Worm (Caenorhabditis elegans) whole organism, early embryonic: ENCODE results near the gene cutl-29.

Experiments
- ama-1 ChIP-seq: fragments of 150-350 bp; optimal IDR thresholded peaks from 2 replicates; lab custom pipeline; 2014
- ceh-36 ChIP-seq: sonication (generic microtip); optimal IDR thresholded peaks from 2 replicates; lab custom pipeline; 2016; ENCODE audit warnings: missing genetic modification characterization, inconsistent platforms, missing compliant biosample characterization
- hmg-4 ChIP-seq: fragments of 200-800 bp; sonication (Bioruptor generic); optimal IDR thresholded peaks from 2 replicates; lab custom pipeline; 2018; ENCODE audit warnings: mild to moderate bottlenecking, missing genetic modification characterization, missing compliant biosample characterization
- scrt-1 ChIP-seq: fragments of 200-800 bp; sonication (Bioruptor generic); IDR thresholded peaks from 2 replicates; pipeline ENCODE4 v1.3.6; 2022; ENCODE audit warnings: missing genetic modification characterization, missing compliant biosample characterization
- sea-1 ChIP-seq: fragments of 200-800 bp; sonication (Bioruptor generic); conservative IDR thresholded peaks from 2 replicates; pipeline ENCODE4 v1.3.6; 2022; ENCODE audit warnings: missing genetic modification characterization, missing compliant biosample characterization
- tbx-37 ChIP-seq: fragments of 200-800 bp; sonication (Bioruptor generic); conservative IDR thresholded peaks from 2 replicates; pipeline ENCODE4 v1.3.6; 2022; ENCODE audit warnings: missing genetic modification reagents, missing genetic modification characterization, missing compliant biosample characterization

DNA sequence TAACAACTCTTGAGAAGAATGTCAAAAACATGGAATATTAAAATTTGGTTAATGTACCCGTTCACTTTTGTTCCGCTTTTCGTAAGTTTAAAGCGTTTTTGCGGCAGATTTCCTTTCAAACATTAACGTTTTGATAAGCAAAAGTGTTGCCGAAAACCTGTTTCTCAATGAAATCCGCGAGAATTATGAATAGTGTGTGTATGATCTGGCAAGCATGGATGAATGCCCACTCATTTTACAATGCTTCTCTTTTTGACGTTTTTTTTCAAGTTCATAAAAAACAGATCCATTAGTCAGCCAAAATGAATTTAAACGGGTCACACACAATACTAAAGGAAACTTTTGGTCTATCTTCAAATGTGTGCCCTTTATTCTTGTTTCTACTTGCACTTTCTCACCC, 13.2 kb upstream of the cutl-29 start:
- no peak for TF ChIP-seq ama-1
- no peak for TF ChIP-seq hmg-4 (GFP tag; lab: Kevin White, UChicago)
- no peak for TF ChIP-seq tbx-37 (GFP tag; lab: Robert Waterston, UW)
- TF ChIP-seq scrt-1 (GFP tag; lab: Robert Waterston, UW): no peak
- TF ChIP-seq ceh-36 (tag; lab: Kevin White, UChicago): no peak
- no peak for TF ChIP-seq sea-1 (GFP tag; lab: Robert Waterston, UW)
